Worm (Caenorhabditis elegans) whole organism, midembryonic: ENCODE data around the gene ubc-24.

Experiments
- T22C8.4 ChIP-seq: fragments of 200-800 bp; sonication (Bioruptor generic); IDR thresholded peaks from 2 replicates; pipeline ENCODE4 v1.3.6; 2022; ENCODE audit warnings: missing genetic modification characterization, missing compliant biosample characterization
- cog-1 ChIP-seq: sonication (generic microtip); optimal IDR thresholded peaks from 2 replicates; lab custom pipeline; 2016; ENCODE audit warnings: missing genetic modification characterization, missing compliant biosample characterization
- flt-1 ChIP-seq: fragments of 200-800 bp; sonication (Bioruptor generic); IDR thresholded peaks from 2 replicates; pipeline ENCODE4 v1.3.6; 2022; ENCODE audit warnings: missing genetic modification characterization, missing compliant biosample characterization
- klf-2 ChIP-seq: fragments of 200-800 bp; sonication (Bioruptor generic); conservative IDR thresholded peaks from 2 replicates; pipeline ENCODE4 v1.3.6; 2022; ENCODE audit warnings: missing genetic modification reagents, missing genetic modification characterization, missing compliant biosample characterization
- med-1 ChIP-seq: sonication (generic microtip); optimal IDR thresholded peaks from 2 replicates; lab custom pipeline; 2017; ENCODE audit warnings: missing genetic modification characterization, mild to moderate bottlenecking, missing compliant biosample characterization, antibody characterized with exemption, missing genetic modification reagents; ENCODE audit not compliant: insufficient read depth
- ref-1 ChIP-seq: fragments of 200-800 bp; sonication (Bioruptor generic); conservative IDR thresholded peaks from 2 replicates; pipeline ENCODE4 v1.3.6; 2022; ENCODE audit warnings: missing genetic modification reagents, missing genetic modification characterization, missing compliant biosample characterization
- tab-1 ChIP-seq: fragments of 200-800 bp; sonication (Bioruptor generic); IDR thresholded peaks from 2 replicates; pipeline ENCODE4 v1.3.6; 2022; ENCODE audit warnings: missing genetic modification characterization, missing compliant biosample characterization
- ztf-23 ChIP-seq: fragments of 200-800 bp; sonication (Bioruptor generic); IDR thresholded peaks from 2 replicates; pipeline ENCODE4 v1.3.6; 2022; ENCODE audit warnings: missing genetic modification reagents, missing genetic modification characterization, missing compliant biosample characterization
- ztf-29 ChIP-seq: fragments of 200-800 bp; sonication (Bioruptor generic); IDR thresholded peaks from 2 replicates; pipeline ENCODE4 v1.3.6; 2022; ENCODE audit warnings: missing genetic modification reagents, missing genetic modification characterization, missing compliant biosample characterization

ubc-24 gene

ce11 chrII:8385561-8385960 is 19.8 kb upstream of the ubc-24 start:
- TF ChIP-seq T22C8.4 (GFP tag; lab: Robert Waterston, UW) (no peak), med-1 (GFP tag; lab: Kevin White, UChicago) (no peak), tab-1 (GFP tag; lab: Robert Waterston, UW) (no peak), cog-1 (tag; lab: Kevin White, UChicago) (no peak), ztf-29 (GFP tag; lab: Robert Waterston, UW) (no peak), ztf-23 (GFP tag; lab: Robert Waterston, UW) (no peak), klf-2 (no peak), ref-1 (no peak), flt-1 (GFP tag; lab: Robert Waterston, UW) (no peak)

ce11 chrII:8386897-8387296 is 18.5 kb upstream of the ubc-24 start:
- no peak for TF ChIP-seq ztf-29 (GFP tag; lab: Robert Waterston, UW)

ce11 chrII:8388001-8388513 is 17.3 kb upstream of the ubc-24 start, which contains the start of gene drd-1:
Gene drd-1 (plus strand): TSS chrII:8388051.
- no peak for TF ChIP-seq flt-1 (GFP tag; lab: Robert Waterston, UW)
- no peak for TF ChIP-seq ztf-29 (GFP tag; lab: Robert Waterston, UW)
- TF ChIP-seq ztf-23 (GFP tag; lab: Robert Waterston, UW), result no peak
- TF ChIP-seq med-1 (GFP tag; lab: Kevin White, UChicago), result no peak
- no peak for TF ChIP-seq ref-1
- no peak for TF ChIP-seq klf-2
- TF ChIP-seq T22C8.4 (GFP tag; lab: Robert Waterston, UW), result no peak
- TF ChIP-seq tab-1 (GFP tag; lab: Robert Waterston, UW), result no peak
- no peak for TF ChIP-seq cog-1 (tag; lab: Kevin White, UChicago)

- TF ChIP-seq klf-2 (no peak), ztf-29 (GFP tag; lab: Robert Waterston, UW) (no peak), ztf-23 (GFP tag; lab: Robert Waterston, UW) (no peak), T22C8.4 (GFP tag; lab: Robert Waterston, UW) (no peak), cog-1 (tag; lab: Kevin White, UChicago) (no peak), ref-1 (no peak), med-1 (GFP tag; lab: Kevin White, UChicago) (no peak), flt-1 (GFP tag; lab: Robert Waterston, UW) (no peak), tab-1 (GFP tag; lab: Robert Waterston, UW) (no peak)
Observed at ce11 chrII:8390751-8391150, 14.7 kb upstream of the ubc-24 start, which contains the start of gene F49E12.10. Gene F49E12.10 (plus strand): TSS chrII:8391051.

ce11 chrII:8392215-8392614 is 13.2 kb upstream of the ubc-24 start:
- TF ChIP-seq ztf-23 (GFP tag; lab: Robert Waterston, UW), result no peak
- TF ChIP-seq tab-1 (GFP tag; lab: Robert Waterston, UW), result no peak
- TF ChIP-seq ref-1, result no peak
- TF ChIP-seq med-1 (GFP tag; lab: Kevin White, UChicago), result no peak
- no peak for TF ChIP-seq cog-1 (tag; lab: Kevin White, UChicago)
- no peak for TF ChIP-seq ztf-29 (GFP tag; lab: Robert Waterston, UW)
- no peak for TF ChIP-seq klf-2
- no peak for TF ChIP-seq flt-1 (GFP tag; lab: Robert Waterston, UW)
- TF ChIP-seq T22C8.4 (GFP tag; lab: Robert Waterston, UW), result no peak

- TF ChIP-seq ztf-23 (GFP tag; lab: Robert Waterston, UW) (no peak), tab-1 (GFP tag; lab: Robert Waterston, UW) (no peak), flt-1 (GFP tag; lab: Robert Waterston, UW) (no peak), cog-1 (tag; lab: Kevin White, UChicago) (no peak), med-1 (GFP tag; lab: Kevin White, UChicago) (no peak), klf-2 (no peak), ztf-29 (GFP tag; lab: Robert Waterston, UW) (no peak), ref-1 (no peak), T22C8.4 (GFP tag; lab: Robert Waterston, UW) (no peak)
Observed at ce11 chrII:8394205-8394604, 11.2 kb upstream of the ubc-24 start, which contains the start of gene F49E12.8. Gene F49E12.8 (minus strand): TSS chrII:8394305.

- TF ChIP-seq T22C8.4 (GFP tag; lab: Robert Waterston, UW), result no peak
- no peak for TF ChIP-seq ref-1
- TF ChIP-seq tab-1 (GFP tag; lab: Robert Waterston, UW), result no peak
- no peak for TF ChIP-seq ztf-23 (GFP tag; lab: Robert Waterston, UW)
- TF ChIP-seq klf-2, result no peak
- no peak for TF ChIP-seq ztf-29 (GFP tag; lab: Robert Waterston, UW)
- TF ChIP-seq flt-1 (GFP tag; lab: Robert Waterston, UW), result no peak
- TF ChIP-seq med-1 (GFP tag; lab: Kevin White, UChicago), result no peak
- TF ChIP-seq cog-1 (tag; lab: Kevin White, UChicago), result no peak
Observed at ce11 chrII:8396041-8396440, 9.4 kb upstream of the ubc-24 start, which contains the start of gene F49E12.7. Gene F49E12.7 (minus strand): TSS chrII:8396141.

ce11 chrII:8399064-8399463 is 6.3 kb upstream of the ubc-24 start, which contains the start of gene dod-23:
Gene dod-23 (minus strand): TSS chrII:8399164.
- TF ChIP-seq ztf-29 (GFP tag; lab: Robert Waterston, UW), result no peak
- no peak for TF ChIP-seq ztf-23 (GFP tag; lab: Robert Waterston, UW)
- no peak for TF ChIP-seq klf-2
- TF ChIP-seq flt-1 (GFP tag; lab: Robert Waterston, UW), result no peak
- no peak for TF ChIP-seq T22C8.4 (GFP tag; lab: Robert Waterston, UW)
- no peak for TF ChIP-seq cog-1 (tag; lab: Kevin White, UChicago)
- TF ChIP-seq med-1 (GFP tag; lab: Kevin White, UChicago), result no peak
- no peak for TF ChIP-seq ref-1

- TF ChIP-seq med-1 (GFP tag; lab: Kevin White, UChicago) (no peak), flt-1 (GFP tag; lab: Robert Waterston, UW) (no peak), ztf-23 (GFP tag; lab: Robert Waterston, UW) (no peak), ref-1 (no peak), T22C8.4 (GFP tag; lab: Robert Waterston, UW) (no peak), klf-2 (no peak), tab-1 (GFP tag; lab: Robert Waterston, UW) (no peak), cog-1 (tag; lab: Kevin White, UChicago) (no peak), ztf-29 (GFP tag; lab: Robert Waterston, UW) (no peak)
Observed at ce11 chrII:8399997-8400396, 5.4 kb upstream of the ubc-24 start.
